Fruit fly (Drosophila melanogaster): Measurements from ENCODE around the gene CG4239.

dm6 chrX:16426478-16427052 lies 41.5 kb downstream of the CG4239 start:
- no peak for TF ChIP-seq CTCF (optimal IDR thresholded peaks at IDR 0.05)
- TF ChIP-seq CG8478 (optimal IDR thresholded peaks at IDR 0.05) = no peak
